Fruit fly (Drosophila melanogaster): Measurements from ENCODE around the gene CG31861.

CG31861 gene

DNA sequence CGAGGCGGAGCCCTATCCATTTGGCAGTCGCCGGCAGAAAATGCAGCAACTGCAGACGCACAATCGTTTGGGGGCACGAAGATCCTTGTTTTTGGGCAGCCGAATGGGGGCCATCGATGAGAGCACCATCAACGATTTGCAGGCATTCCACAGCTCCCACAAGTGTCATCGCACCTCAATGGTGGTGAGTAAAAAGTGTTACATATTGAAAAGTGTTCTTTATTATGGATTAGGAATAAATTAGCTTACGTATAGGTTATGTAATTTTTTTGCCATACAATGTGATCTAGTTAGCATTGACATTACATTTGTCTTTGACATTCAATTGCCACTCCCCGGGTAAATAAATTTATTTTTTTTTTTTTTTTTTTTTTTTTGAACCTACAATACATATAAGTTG lies at the start of gene CG31861:
Gene CG31861, plus strand, starts transcription at position 301 of the 400 bp plus-strand sequence.
- TF ChIP-seq Dll (optimal IDR thresholded peaks at IDR 0.05) (no peak), psq (optimal IDR thresholded peaks at IDR 0.05) (no peak), EcR (GFP tag; optimal IDR thresholded peaks at IDR 0.05) (no peak), pan (optimal IDR thresholded peaks at IDR 0.05) (no peak), usp (GFP tag; optimal IDR thresholded peaks at IDR 0.05) (no peak), CG8478 (optimal IDR thresholded peaks at IDR 0.05) (no peak)

DNA sequence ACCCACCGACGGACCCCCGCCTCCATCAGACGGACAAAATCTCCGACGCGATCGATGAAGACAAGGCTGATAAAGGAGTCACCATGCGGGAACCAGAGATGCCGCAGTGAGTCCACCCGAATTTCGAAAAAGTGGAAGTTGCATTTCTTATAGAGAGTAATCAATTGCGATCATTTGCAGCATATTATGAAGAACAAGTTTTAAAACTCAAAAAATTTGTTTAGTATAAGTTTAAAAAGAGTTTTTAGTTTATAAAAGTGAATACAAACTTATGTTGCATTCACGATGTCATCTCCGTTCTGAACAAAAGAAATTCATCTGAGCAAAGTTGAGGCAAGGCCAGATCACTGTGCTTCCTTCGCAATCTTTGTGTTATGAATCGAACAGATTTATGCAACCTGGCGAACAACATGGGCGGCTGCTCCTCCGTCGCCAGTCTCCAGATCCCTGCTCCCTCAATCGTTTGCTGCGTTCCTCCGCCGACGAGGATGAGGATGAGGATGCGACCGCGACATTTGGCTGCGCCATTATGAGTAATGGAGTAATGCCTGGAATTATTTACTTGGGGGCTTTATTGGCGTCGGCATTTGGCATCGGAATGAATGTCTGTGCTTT lies 48.5 kb upstream of the CG31861 start:
- TF ChIP-seq usp (GFP tag; optimal IDR thresholded peaks at IDR 0.05) (no peak), CG8478 (optimal IDR thresholded peaks at IDR 0.05) (no peak), Dll (optimal IDR thresholded peaks at IDR 0.05) (no peak), psq (optimal IDR thresholded peaks at IDR 0.05) (no peak)

DNA sequence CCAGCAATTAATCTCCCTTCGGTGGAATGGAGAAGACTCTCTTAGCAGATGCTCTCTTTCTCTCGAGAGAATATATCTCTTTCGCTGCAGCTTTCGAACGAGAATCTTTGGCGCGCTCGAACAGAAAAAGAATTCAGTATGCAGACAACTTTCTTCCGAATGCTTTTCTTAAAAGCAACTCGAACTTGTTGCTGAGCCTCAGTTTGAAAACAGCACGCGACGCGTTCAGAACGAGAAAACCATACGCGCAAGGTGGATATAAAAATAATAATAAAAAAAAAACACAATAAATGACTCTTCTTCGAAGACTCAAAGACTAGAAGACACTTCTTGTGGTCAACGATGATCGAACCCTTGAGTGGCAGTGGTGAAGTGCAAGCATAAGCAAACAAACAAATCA lies 47.4 kb upstream of the CG31861 start, which contains the start of gene CG17211:
Gene CG17211, plus strand, starts transcription at position 202 of the 400 bp plus-strand sequence.
- no peak for TF ChIP-seq EcR (GFP tag; optimal IDR thresholded peaks at IDR 0.05)
- no peak for TF ChIP-seq CG8478 (optimal IDR thresholded peaks at IDR 0.05)
- no peak for TF ChIP-seq usp (GFP tag; optimal IDR thresholded peaks at IDR 0.05)
- TF ChIP-seq Dll (optimal IDR thresholded peaks at IDR 0.05), result no peak
- TF ChIP-seq psq (optimal IDR thresholded peaks at IDR 0.05), result no peak
- TF ChIP-seq pan (optimal IDR thresholded peaks at IDR 0.05), result no peak

- TF ChIP-seq psq (optimal IDR thresholded peaks at IDR 0.05) (no peak), EcR (GFP tag; optimal IDR thresholded peaks at IDR 0.05) (no peak), usp (GFP tag; optimal IDR thresholded peaks at IDR 0.05) (no peak), pan (optimal IDR thresholded peaks at IDR 0.05) (no peak), Dll (optimal IDR thresholded peaks at IDR 0.05) (no peak), CG8478 (optimal IDR thresholded peaks at IDR 0.05) (no peak)
Measured at dm6 chr2L:12115809-12116208, 45.8 kb upstream of the CG31861 start.

DNA sequence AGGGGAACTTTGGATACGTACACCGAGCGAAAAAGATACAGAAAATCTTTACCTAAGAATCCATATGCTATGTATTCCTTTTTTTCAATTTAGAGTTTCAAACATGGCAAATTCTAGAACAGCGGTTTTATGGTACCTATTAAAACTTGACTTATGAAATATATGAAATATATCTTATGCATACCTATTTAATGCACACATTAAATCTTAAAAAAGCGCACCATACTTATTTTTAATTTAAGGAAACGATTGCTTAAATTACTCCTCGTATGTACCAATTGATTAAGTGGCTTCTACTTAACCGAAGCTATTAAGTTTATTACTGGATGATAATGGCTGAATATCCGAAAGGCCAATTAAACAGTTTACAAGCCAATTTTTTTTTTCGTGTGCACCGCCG lies 41.6 kb upstream of the CG31861 start:
- TF ChIP-seq psq (optimal IDR thresholded peaks at IDR 0.05) (no peak), CG8478 (optimal IDR thresholded peaks at IDR 0.05) (no peak), EcR (GFP tag; optimal IDR thresholded peaks at IDR 0.05) (no peak)

dm6 chr2L:12133275-12134124 lies 28.1 kb upstream of the CG31861 start, which contains the start of gene rho-6:
Gene rho-6, minus strand, starts transcription at chr2L:12133411.
- no peak for TF ChIP-seq EcR (GFP tag; optimal IDR thresholded peaks at IDR 0.05)
- TF ChIP-seq Dll (optimal IDR thresholded peaks at IDR 0.05), result no peak
- no peak for TF ChIP-seq pan (optimal IDR thresholded peaks at IDR 0.05)
- TF ChIP-seq psq (optimal IDR thresholded peaks at IDR 0.05), result no peak
- no peak for TF ChIP-seq usp (GFP tag; optimal IDR thresholded peaks at IDR 0.05)
- no peak for TF ChIP-seq CG8478 (optimal IDR thresholded peaks at IDR 0.05)

- TF ChIP-seq EcR (GFP tag; optimal IDR thresholded peaks at IDR 0.05), result no peak
- TF ChIP-seq usp (GFP tag; optimal IDR thresholded peaks at IDR 0.05), result no peak
- no peak for TF ChIP-seq Dll (optimal IDR thresholded peaks at IDR 0.05)
- TF ChIP-seq pan (optimal IDR thresholded peaks at IDR 0.05), result no peak
- no peak for TF ChIP-seq CG8478 (optimal IDR thresholded peaks at IDR 0.05)
- no peak for TF ChIP-seq psq (optimal IDR thresholded peaks at IDR 0.05)
Measured at dm6 chr2L:12134125-12134378, 27.5 kb upstream of the CG31861 start.

dm6 chr2L:12137708-12138107 lies 23.9 kb upstream of the CG31861 start, which contains the start of gene Gr33a:
Gene Gr33a, plus strand, starts transcription at chr2L:12138008.
- TF ChIP-seq CG8478 (optimal IDR thresholded peaks at IDR 0.05), result no peak
- no peak for TF ChIP-seq pan (optimal IDR thresholded peaks at IDR 0.05)
- TF ChIP-seq usp (GFP tag; optimal IDR thresholded peaks at IDR 0.05), result no peak
- no peak for TF ChIP-seq Dll (optimal IDR thresholded peaks at IDR 0.05)
- no peak for TF ChIP-seq psq (optimal IDR thresholded peaks at IDR 0.05)
- no peak for TF ChIP-seq EcR (GFP tag; optimal IDR thresholded peaks at IDR 0.05)

dm6 chr2L:12142439-12142838 lies 19.1 kb upstream of the CG31861 start, which contains the start of gene CG31760:
Gene CG31760, plus strand, starts transcription at chr2L:12142780.
- TF ChIP-seq psq (optimal IDR thresholded peaks at IDR 0.05), result no peak
- no peak for TF ChIP-seq usp (GFP tag; optimal IDR thresholded peaks at IDR 0.05)
- no peak for TF ChIP-seq Dll (optimal IDR thresholded peaks at IDR 0.05)
- no peak for TF ChIP-seq pan (optimal IDR thresholded peaks at IDR 0.05)
- no peak for TF ChIP-seq CG8478 (optimal IDR thresholded peaks at IDR 0.05)
- TF ChIP-seq EcR (GFP tag; optimal IDR thresholded peaks at IDR 0.05), result no peak

- TF ChIP-seq CG8478 (optimal IDR thresholded peaks at IDR 0.05) (no peak), psq (optimal IDR thresholded peaks at IDR 0.05) (no peak), pan (optimal IDR thresholded peaks at IDR 0.05) (no peak), Dll (optimal IDR thresholded peaks at IDR 0.05) (no peak), EcR (GFP tag; optimal IDR thresholded peaks at IDR 0.05) (no peak), usp (GFP tag; optimal IDR thresholded peaks at IDR 0.05) (no peak)
Measured at dm6 chr2L:12163941-12164340, 2.4 kb downstream of the CG31861 start, which contains the start of gene ZnT33D. Gene ZnT33D, plus strand, starts transcription at chr2L:12164241.

dm6 chr2L:12170250-12170649 lies 8.7 kb downstream of the CG31861 start, which contains the start of gene CG17217:
Gene CG17217, plus strand, starts transcription at chr2L:12170550.
- TF ChIP-seq psq (optimal IDR thresholded peaks at IDR 0.05), result no peak
- TF ChIP-seq EcR (GFP tag; optimal IDR thresholded peaks at IDR 0.05), result no peak
- TF ChIP-seq CG8478 (optimal IDR thresholded peaks at IDR 0.05), result no peak
- no peak for TF ChIP-seq usp (GFP tag; optimal IDR thresholded peaks at IDR 0.05)
- no peak for TF ChIP-seq pan (optimal IDR thresholded peaks at IDR 0.05)
- TF ChIP-seq Dll (optimal IDR thresholded peaks at IDR 0.05), result no peak

- TF ChIP-seq CG8478 (optimal IDR thresholded peaks at IDR 0.05), result no peak
- TF ChIP-seq pan (optimal IDR thresholded peaks at IDR 0.05), result no peak
- no peak for TF ChIP-seq usp (GFP tag; optimal IDR thresholded peaks at IDR 0.05)
- TF ChIP-seq EcR (GFP tag; optimal IDR thresholded peaks at IDR 0.05), result no peak
- TF ChIP-seq psq (optimal IDR thresholded peaks at IDR 0.05), result no peak
- TF ChIP-seq Dll (optimal IDR thresholded peaks at IDR 0.05), result no peak
Measured at dm6 chr2L:12172536-12173234, 11.1 kb downstream of the CG31861 start, which contains the start of the genes CG6583 and crok. Gene CG6583, minus strand, starts transcription at chr2L:12172586. Gene crok, plus strand, starts transcription at chr2L:12172981.

Data from whole organism.